Worm (Caenorhabditis elegans) whole organism, young adult: ENCODE data around the gene F08F8.9.

Experiments
- B0019.2 ChIP-seq: fragments of 200-800 bp; sonication (Bioruptor generic); conservative IDR thresholded peaks from 2 replicates; pipeline ENCODE4 v1.3.6; 2022; ENCODE audit warnings: missing genetic modification reagents, missing genetic modification characterization, missing compliant biosample characterization
- F23B12.7 ChIP-seq: sonication (generic microtip); optimal IDR thresholded peaks from 2 replicates; lab custom pipeline; 2017; ENCODE audit warnings: missing genetic modification characterization, mild to moderate bottlenecking, missing compliant biosample characterization, antibody characterized with exemption, moderate library complexity; ENCODE audit not compliant: insufficient read depth
- F37B4.10 ChIP-seq: fragments of 200-800 bp; sonication (Bioruptor generic); IDR thresholded peaks from 2 replicates; pipeline ENCODE4 v1.3.6; 2022; ENCODE audit warnings: missing genetic modification characterization, missing compliant biosample characterization
- F49E8.2 ChIP-seq: sonication (generic microtip); optimal IDR thresholded peaks from 3 replicates; lab custom pipeline; 2017; ENCODE audit warnings: missing genetic modification characterization, mild to moderate bottlenecking, missing compliant biosample characterization, antibody characterized with exemption, moderate library complexity; ENCODE audit not compliant: insufficient read depth
- F52B5.7 ChIP-seq: sonication (generic microtip); optimal IDR thresholded peaks from 2 replicates; lab custom pipeline; 2016; ENCODE audit warnings: mild to moderate bottlenecking, missing genetic modification characterization, missing compliant biosample characterization
- K12H6.12 ChIP-seq: fragments of 200-800 bp; sonication (Bioruptor generic); optimal IDR thresholded peaks from 2 replicates; lab custom pipeline; 2018; ENCODE audit warnings: mild to moderate bottlenecking, missing genetic modification characterization, missing compliant biosample characterization
- T07F8.4 ChIP-seq: sonication (generic microtip); optimal IDR thresholded peaks from 2 replicates; lab custom pipeline; 2016; ENCODE audit warnings: mild to moderate bottlenecking, missing genetic modification characterization, moderate library complexity, missing compliant biosample characterization
- T26A5.8 ChIP-seq: sonication (generic microtip); optimal IDR thresholded peaks from 2 replicates; lab custom pipeline; 2016; ENCODE audit warnings: missing genetic modification characterization, missing compliant biosample characterization
- Y67H2A.10 ChIP-seq: fragments of 200-800 bp; sonication (Bioruptor generic); conservative IDR thresholded peaks from 2 replicates; pipeline ENCODE4 v1.3.6; 2022; ENCODE audit warnings: missing genetic modification reagents, missing genetic modification characterization, missing compliant biosample characterization
- Y79H2A.3 ChIP-seq: fragments of 200-800 bp; sonication (Bioruptor generic); conservative IDR thresholded peaks from 2 replicates; pipeline ENCODE4 v1.3.6; 2022; ENCODE audit warnings: missing genetic modification reagents, missing genetic modification characterization, missing compliant biosample characterization
- atf-7 ChIP-seq: sonication (generic microtip); optimal IDR thresholded peaks from 2 replicates; lab custom pipeline; 2017; ENCODE audit warnings: mild to moderate bottlenecking, missing genetic modification characterization, missing compliant biosample characterization
- attf-6 ChIP-seq: fragments of 200-800 bp; sonication (Bioruptor generic); IDR thresholded peaks from 2 replicates; pipeline ENCODE4 v1.3.6; 2022; ENCODE audit warnings: missing genetic modification reagents, missing genetic modification characterization, missing compliant biosample characterization
- cebp-2 ChIP-seq: fragments of 200-800 bp; sonication (Bioruptor generic); IDR thresholded peaks from 2 replicates; pipeline ENCODE4 v1.3.6; 2022; ENCODE audit warnings: missing genetic modification characterization, missing compliant biosample characterization
- ceh-100 ChIP-seq: fragments of 200-800 bp; sonication (Bioruptor generic); IDR thresholded peaks from 2 replicates; pipeline ENCODE4 v1.3.6; 2022; ENCODE audit warnings: missing genetic modification reagents, missing genetic modification characterization, missing compliant biosample characterization
- chd-7 ChIP-seq: sonication (generic microtip); optimal IDR thresholded peaks from 2 replicates; lab custom pipeline; 2016; ENCODE audit warnings: mild to moderate bottlenecking, missing genetic modification characterization, moderate library complexity, missing compliant biosample characterization
- egl-44 ChIP-seq: fragments of 200-800 bp; sonication (Bioruptor generic); IDR thresholded peaks from 2 replicates; pipeline ENCODE4 v1.3.6; 2022; ENCODE audit warnings: missing genetic modification reagents, missing genetic modification characterization, missing compliant biosample characterization
- egrh-3 ChIP-seq: fragments of 200-800 bp; sonication (Bioruptor generic); IDR thresholded peaks from 2 replicates; pipeline ENCODE4 v1.3.6; 2022; ENCODE audit warnings: missing genetic modification reagents, missing genetic modification characterization, missing compliant biosample characterization
- ekl-4 ChIP-seq: fragments of 200-800 bp; sonication (Bioruptor generic); IDR thresholded peaks from 2 replicates; pipeline ENCODE4 v1.3.6; 2022; ENCODE audit warnings: missing genetic modification reagents, missing genetic modification characterization, missing compliant biosample characterization
- fkh-3 ChIP-seq: sonication (generic microtip); optimal IDR thresholded peaks from 2 replicates; lab custom pipeline; 2016; ENCODE audit warnings: mild to moderate bottlenecking, missing genetic modification characterization, missing compliant biosample characterization
- gei-17 ChIP-seq: fragments of 200-800 bp; sonication (Bioruptor generic); optimal IDR thresholded peaks from 2 replicates; lab custom pipeline; 2018; ENCODE audit warnings: mild to moderate bottlenecking, missing genetic modification characterization, missing compliant biosample characterization
- him-1 ChIP-seq: sonication (generic microtip); optimal IDR thresholded peaks from 2 replicates; lab custom pipeline; 2016; ENCODE audit warnings: missing genotype, missing genetic modification reagents, missing genetic modification characterization, missing compliant biosample characterization
- hlh-26 ChIP-seq: fragments of 200-800 bp; sonication (Bioruptor generic); conservative IDR thresholded peaks from 2 replicates; pipeline ENCODE4 v1.3.6; 2022; ENCODE audit warnings: missing genetic modification reagents, missing genetic modification characterization, missing compliant biosample characterization
- hsf-1 ChIP-seq: fragments of 200-800 bp; sonication (Bioruptor generic); IDR thresholded peaks from 2 replicates; pipeline ENCODE4 v1.3.6; 2022; ENCODE audit warnings: missing genetic modification reagents, missing genetic modification characterization, missing compliant biosample characterization
- let-526 ChIP-seq: fragments of 200-800 bp; sonication (Bioruptor generic); IDR thresholded peaks from 2 replicates; pipeline ENCODE4 v1.3.6; 2022; ENCODE audit warnings: missing genetic modification reagents, missing genetic modification characterization, missing compliant biosample characterization
- lin-26 ChIP-seq: fragments of 200-800 bp; sonication (Bioruptor generic); IDR thresholded peaks from 2 replicates; pipeline ENCODE4 v1.3.6; 2022; ENCODE audit warnings: missing genetic modification reagents, missing genetic modification characterization, missing compliant biosample characterization
- lin-54 ChIP-seq: fragments of 200-800 bp; sonication (Bioruptor generic); optimal IDR thresholded peaks from 2 replicates; lab custom pipeline; 2018; ENCODE audit warnings: mild to moderate bottlenecking, missing genetic modification characterization, missing compliant biosample characterization
- madf-8 ChIP-seq: fragments of 200-800 bp; sonication (Bioruptor generic); conservative IDR thresholded peaks from 2 replicates; pipeline ENCODE4 v1.3.6; 2022; ENCODE audit warnings: missing genetic modification reagents, missing genetic modification characterization, missing compliant biosample characterization
- mcd-1 ChIP-seq: fragments of 200-800 bp; sonication (Bioruptor generic); IDR thresholded peaks from 2 replicates; pipeline ENCODE4 v1.3.6; 2022; ENCODE audit warnings: missing genetic modification reagents, missing genetic modification characterization, missing compliant biosample characterization
- mes-4 ChIP-seq: sonication (generic microtip); optimal IDR thresholded peaks from 2 replicates; lab custom pipeline; 2016; ENCODE audit warnings: missing genotype, missing genetic modification characterization, missing compliant biosample characterization
- mxl-1 ChIP-seq: sonication (generic microtip); optimal IDR thresholded peaks from 2 replicates; lab custom pipeline; 2016; ENCODE audit warnings: missing genetic modification characterization, missing compliant biosample characterization
- nfya-2 ChIP-seq: fragments of 200-800 bp; sonication (Bioruptor generic); IDR thresholded peaks from 2 replicates; pipeline ENCODE4 v1.3.6; 2022; ENCODE audit warnings: missing genetic modification reagents, missing genetic modification characterization, missing compliant biosample characterization
- nhr-90 ChIP-seq: sonication (generic microtip); optimal IDR thresholded peaks from 2 replicates; lab custom pipeline; 2016; ENCODE audit warnings: missing genotype, mild to moderate bottlenecking, missing genetic modification characterization, missing compliant biosample characterization
- pha-4 ChIP-seq: fragments of 150-350 bp; sonication (generic microtip); optimal IDR thresholded peaks from 2 replicates; lab custom pipeline; 2014; ENCODE audit warnings: missing biosample characterization, missing genetic modification reagents, missing genetic modification characterization
- rcor-1 ChIP-seq: fragments of 200-800 bp; sonication (Bioruptor generic); IDR thresholded peaks from 2 replicates; pipeline ENCODE4 v1.3.6; 2022; ENCODE audit warnings: missing genetic modification reagents, missing genetic modification characterization, missing compliant biosample characterization
- sdz-38 ChIP-seq: sonication (generic microtip); optimal IDR thresholded peaks from 2 replicates; lab custom pipeline; 2016; ENCODE audit warnings: missing genotype, missing genetic modification characterization, missing compliant biosample characterization
- sea-2 ChIP-seq: fragments of 200-800 bp; sonication (Bioruptor generic); IDR thresholded peaks from 2 replicates; pipeline ENCODE4 v1.3.6; 2022; ENCODE audit warnings: missing genetic modification characterization, missing compliant biosample characterization
- snpc-1.1 ChIP-seq: sonication (generic microtip); optimal IDR thresholded peaks from 2 replicates; lab custom pipeline; 2017; ENCODE audit warnings: missing genetic modification characterization, mild to moderate bottlenecking, missing compliant biosample characterization, antibody characterized with exemption, moderate library complexity, missing genotype, missing genetic modification reagents; ENCODE audit not compliant: insufficient read depth
- snpc-1.3 ChIP-seq: sonication (generic microtip); optimal IDR thresholded peaks from 2 replicates; lab custom pipeline; 2017; ENCODE audit warnings: missing genetic modification characterization, mild to moderate bottlenecking, missing compliant biosample characterization, antibody characterized with exemption, moderate library complexity, missing genotype, missing genetic modification reagents; ENCODE audit not compliant: insufficient read depth
- snpc-3.4 ChIP-seq: sonication (generic microtip); optimal IDR thresholded peaks from 2 replicates; lab custom pipeline; 2017; ENCODE audit warnings: missing genetic modification characterization, mild to moderate bottlenecking, missing compliant biosample characterization, antibody characterized with exemption, moderate library complexity, missing genotype, missing genetic modification reagents
- sptf-2 ChIP-seq: fragments of 200-800 bp; sonication (Bioruptor generic); optimal IDR thresholded peaks from 2 replicates; lab custom pipeline; 2018; ENCODE audit warnings: mild to moderate bottlenecking, missing genetic modification characterization, missing compliant biosample characterization
- tbp1 ChIP-seq: fragments of 200-800 bp; sonication (Bioruptor generic); optimal IDR thresholded peaks from 2 replicates; lab custom pipeline; 2018; ENCODE audit warnings: mild to moderate bottlenecking, missing genetic modification characterization, missing compliant biosample characterization
- tbx-9 ChIP-seq: sonication (generic microtip); optimal IDR thresholded peaks from 2 replicates; lab custom pipeline; 2016; ENCODE audit warnings: borderline replicate concordance, missing genetic modification characterization, inconsistent platforms, missing compliant biosample characterization
- unc-130 ChIP-seq: sonication (generic microtip); optimal IDR thresholded peaks from 2 replicates; lab custom pipeline; 2016; ENCODE audit warnings: missing genetic modification reagents, missing genetic modification characterization, missing compliant biosample characterization
- xnd-1 ChIP-seq: sonication (generic microtip); optimal IDR thresholded peaks from 2 replicates; lab custom pipeline; 2016; ENCODE audit warnings: missing genotype, missing genetic modification reagents, missing genetic modification characterization, missing compliant biosample characterization
- zfh-2 ChIP-seq: fragments of 200-800 bp; sonication (Bioruptor generic); conservative IDR thresholded peaks from 2 replicates; pipeline ENCODE4 v1.3.6; 2022; ENCODE audit warnings: missing genetic modification reagents, missing genetic modification characterization, missing compliant biosample characterization
- zim-3 ChIP-seq: sonication (generic microtip); optimal IDR thresholded peaks from 2 replicates; lab custom pipeline; 2017; ENCODE audit warnings: mild to moderate bottlenecking, missing genetic modification characterization, moderate library complexity, missing compliant biosample characterization
- ztf-26 ChIP-seq: sonication (generic microtip); optimal IDR thresholded peaks from 2 replicates; lab custom pipeline; 2017; ENCODE audit warnings: missing genetic modification characterization, missing compliant biosample characterization
- ztf-3 ChIP-seq: fragments of 200-800 bp; sonication (Bioruptor generic); optimal IDR thresholded peaks from 2 replicates; lab custom pipeline; 2018; ENCODE audit warnings: mild to moderate bottlenecking, missing genetic modification characterization, missing compliant biosample characterization

The F08F8.9 gene

ce11 chrIII:7381546-7382171 is 27.9 kb upstream of the F08F8.9 start, which contains the start of the genes hmg-4 and T20B12.3 (continued):
- no peak for TF ChIP-seq sptf-2 (GFP tag; lab: Kevin White, UChicago)
- TF ChIP-seq attf-6 (GFP tag; lab: Robert Waterston, UW): no peak
- TF ChIP-seq T26A5.8 (tag; lab: Kevin White, UChicago): no peak
- peak; percentile 22 for TF ChIP-seq lin-54
- TF ChIP-seq atf-7: no peak
- TF ChIP-seq ztf-3 (GFP tag; lab: Kevin White, UChicago): no peak
- TF ChIP-seq him-1 (tag; lab: Kevin White, UChicago): no peak
- no peak for TF ChIP-seq zfh-2 (GFP tag; lab: Robert Waterston, UW)
- peak; percentile 8; the same call in 1 of the 2 replicates for TF ChIP-seq rcor-1 (GFP tag; lab: Robert Waterston, UW)
- TF ChIP-seq xnd-1: peak; percentile 50
- TF ChIP-seq mcd-1 (GFP tag; lab: Robert Waterston, UW): no peak
- peak; percentile 15 for TF ChIP-seq snpc-3.4 (tag; lab: Kevin White, UChicago)
- no peak for TF ChIP-seq lin-26 (GFP tag; lab: Robert Waterston, UW)
- TF ChIP-seq egrh-3 (GFP tag; lab: Robert Waterston, UW): no peak
- TF ChIP-seq ztf-26 (tag; lab: Kevin White, UChicago): no peak
- TF ChIP-seq T07F8.4 (tag; lab: Kevin White, UChicago): no peak
- no peak for TF ChIP-seq F52B5.7 (tag; lab: Kevin White, UChicago)
- no peak for TF ChIP-seq tbx-9 (tag; lab: Kevin White, UChicago)
- TF ChIP-seq Y79H2A.3 (GFP tag; lab: Robert Waterston, UW): no peak
- peak; percentile 44; the same call in 1 of the 2 replicates for TF ChIP-seq madf-8
- no peak for TF ChIP-seq gei-17 (GFP tag; lab: Kevin White, UChicago)
- no peak for TF ChIP-seq F37B4.10 (GFP tag; lab: Robert Waterston, UW)
- TF ChIP-seq ceh-100 (GFP tag; lab: Robert Waterston, UW): no peak
- peak; percentile 84; the same call in 1 of the 2 replicates for TF ChIP-seq hsf-1 (GFP tag; lab: Robert Waterston, UW)
- TF ChIP-seq mxl-1 (tag; lab: Kevin White, UChicago): no peak
- no peak for TF ChIP-seq zim-3 (tag; lab: Kevin White, UChicago)
- TF ChIP-seq F49E8.2 (tag; lab: Kevin White, UChicago): no peak
- TF ChIP-seq hlh-26 (GFP tag; lab: Robert Waterston, UW): no peak
- peak; percentile 14 for TF ChIP-seq unc-130 (GFP tag; lab: Kevin White, UChicago)
- TF ChIP-seq snpc-1.1 (tag; lab: Kevin White, UChicago): peak; percentile 4
- no peak for TF ChIP-seq nfya-2
- TF ChIP-seq mes-4: no peak
- no peak for TF ChIP-seq chd-7
- no peak for TF ChIP-seq snpc-1.3 (tag; lab: Kevin White, UChicago)
- TF ChIP-seq cebp-2 (GFP tag; lab: Robert Waterston, UW): no peak
- TF ChIP-seq Y67H2A.10 (GFP tag; lab: Robert Waterston, UW): no peak
- TF ChIP-seq K12H6.12 (tag; lab: Kevin White, UChicago): peak; percentile 4
- no peak for TF ChIP-seq nhr-90 (tag; lab: Kevin White, UChicago)
- TF ChIP-seq sea-2: no peak
- no peak for TF ChIP-seq sdz-38 (tag; lab: Kevin White, UChicago)
- TF ChIP-seq F23B12.7 (tag; lab: Kevin White, UChicago): peak; percentile 54
- TF ChIP-seq B0019.2 (GFP tag; lab: Robert Waterston, UW): 0 out of 2 replicates have a peak, but pooled peaks have one; percentile 36
- no peak for TF ChIP-seq egl-44 (GFP tag; lab: Robert Waterston, UW)
- no peak for TF ChIP-seq fkh-3 (tag; lab: Kevin White, UChicago)
- no peak for TF ChIP-seq ekl-4 (GFP tag; lab: Robert Waterston, UW)
- TF ChIP-seq pha-4 (tag; lab: Kevin White, UChicago): no peak
- TF ChIP-seq tbp1 (GFP tag; lab: Kevin White, UChicago): peak; percentile 75
- no peak for TF ChIP-seq let-526 (GFP tag; lab: Robert Waterston, UW)
